Fruit fly (Drosophila melanogaster): Measurements from ENCODE around the gene Mettl3.
A peak's percentile ranks its signal among the peaks of the same experiment; 100 is the strongest.

Gene Mettl3

dm6 chr3R:24025715-24026467 lies 6.1 kb upstream of the Mettl3 start (continued):
- TF ChIP-seq ab (GFP tag; optimal IDR thresholded peaks at IDR 0.05), result no peak
- TF ChIP-seq CG6791 (GFP tag; IDR thresholded peaks at IDR 0.05; ENCODE audit: partially characterized antibody), result no peak
- no peak for TF ChIP-seq CG4854 (GFP tag; optimal IDR thresholded peaks at IDR 0.05)
- TF ChIP-seq ash1 (GFP tag; optimal IDR thresholded peaks at IDR 0.05), result no peak
- TF ChIP-seq CG13894 (tag; optimal IDR thresholded peaks at IDR 0.05), result no peak
- TF ChIP-seq CG5180 (GFP tag; optimal IDR thresholded peaks at IDR 0.05), result no peak
- TF ChIP-seq CG4820 (GFP tag; optimal IDR thresholded peaks at IDR 0.05), result no peak
- TF ChIP-seq CG5245 (GFP tag; optimal IDR thresholded peaks at IDR 0.05), result no peak
- no peak for TF ChIP-seq CG9932 (GFP tag; IDR thresholded peaks at IDR 0.05)
- no peak for TF ChIP-seq CkIIα-i1 (GFP tag; IDR thresholded peaks at IDR 0.05)
- peak; percentile 27; the same call in 1 of the 2 replicates for TF ChIP-seq CG4730 (GFP tag; IDR thresholded peaks at IDR 0.05)
- TF ChIP-seq unpg (GFP tag; optimal IDR thresholded peaks at IDR 0.05), result peak; percentile 5
- TF ChIP-seq CG8359 (GFP tag; optimal IDR thresholded peaks at IDR 0.05; ENCODE audit: borderline replicate concordance), result no peak
- no peak for TF ChIP-seq CG18476 (GFP tag; optimal IDR thresholded peaks at IDR 0.05)
- TF ChIP-seq CG10431 (GFP tag; optimal IDR thresholded peaks at IDR 0.05), result no peak
- TF ChIP-seq CG13424 (tag; optimal IDR thresholded peaks at IDR 0.05), result peak; percentile 43
- no peak for TF ChIP-seq grn (GFP tag; optimal IDR thresholded peaks at IDR 0.05)
- no peak for TF ChIP-seq Aef1 (GFP tag; IDR thresholded peaks at IDR 0.05)
- TF ChIP-seq wdn (GFP tag; IDR thresholded peaks at IDR 0.05), result no peak
- TF ChIP-seq bigmax (GFP tag; optimal IDR thresholded peaks at IDR 0.05), result no peak
- TF ChIP-seq Dref (GFP tag; IDR thresholded peaks at IDR 0.05), result no peak
- TF ChIP-seq pita (GFP tag; optimal IDR thresholded peaks at IDR 0.05), result no peak
- TF ChIP-seq CG3838 (GFP tag; optimal IDR thresholded peaks at IDR 0.05), result no peak
- no peak for TF ChIP-seq CG1792 (GFP tag; optimal IDR thresholded peaks at IDR 0.05)
- TF ChIP-seq Hmr (GFP tag; optimal IDR thresholded peaks at IDR 0.05), result no peak
- TF ChIP-seq Fer1 (GFP tag; optimal IDR thresholded peaks at IDR 0.05), result no peak
- peak; percentile 40 for TF ChIP-seq Oli (tag; optimal IDR thresholded peaks at IDR 0.05)
- TF ChIP-seq pros (GFP tag; optimal IDR thresholded peaks at IDR 0.05), result no peak
- TF ChIP-seq CG6175 (GFP tag; IDR thresholded peaks at IDR 0.05), result no peak
- no peak for TF ChIP-seq cwo (GFP tag; optimal IDR thresholded peaks at IDR 0.05)
- TF ChIP-seq Dip3 (GFP tag; optimal IDR thresholded peaks at IDR 0.05), result no peak
- no peak for TF ChIP-seq her (GFP tag; optimal IDR thresholded peaks at IDR 0.05)
- TF ChIP-seq Elba2 (GFP tag; optimal IDR thresholded peaks at IDR 0.05), result no peak
- no peak for TF ChIP-seq CHES-1-like (GFP tag; optimal IDR thresholded peaks at IDR 0.05)
- TF ChIP-seq slp2 (GFP tag; optimal IDR thresholded peaks at IDR 0.05), result no peak
- no peak for TF ChIP-seq abd-A (tag; optimal IDR thresholded peaks at IDR 0.05)
- TF ChIP-seq CG4328 (GFP tag; optimal IDR thresholded peaks at IDR 0.05), result no peak
- no peak for TF ChIP-seq pan (optimal IDR thresholded peaks at IDR 0.05)
- peak in 1 of 2 experiments; percentile 62 for TF ChIP-seq pan (GFP tag; optimal IDR thresholded peaks at IDR 0.05 in 1 of 2, IDR thresholded peaks at IDR 0.05 in 1 of 2)
- TF ChIP-seq CG12155 (GFP tag; optimal IDR thresholded peaks at IDR 0.05), result no peak
- TF ChIP-seq CG16863 (GFP tag; optimal IDR thresholded peaks at IDR 0.05), result peak; percentile 44
- no peak for TF ChIP-seq fd3F (GFP tag; optimal IDR thresholded peaks at IDR 0.05)
- no peak for TF ChIP-seq ro (GFP tag; IDR thresholded peaks at IDR 0.05)
- TF ChIP-seq CG9609 (GFP tag; optimal IDR thresholded peaks at IDR 0.05), result no peak
- TF ChIP-seq NK7.1 (GFP tag; optimal IDR thresholded peaks at IDR 0.05), result peak; percentile 17
- TF ChIP-seq al (GFP tag; IDR thresholded peaks at IDR 0.05), result no peak
- TF ChIP-seq Ssrp (tag; optimal IDR thresholded peaks at IDR 0.05), result peak; percentile 29
- TF ChIP-seq CG17802 (tag; optimal IDR thresholded peaks at IDR 0.05), result no peak
- no peak for TF ChIP-seq Sox100B (GFP tag; optimal IDR thresholded peaks at IDR 0.05)
- TF ChIP-seq Dll (GFP tag; IDR thresholded peaks at IDR 0.05; ENCODE audit: partially characterized antibody), result no peak

All from whole organism, embryonic.